Fruit fly (Drosophila melanogaster): ENCODE data around the gene slo.

Gene slo

DNA sequence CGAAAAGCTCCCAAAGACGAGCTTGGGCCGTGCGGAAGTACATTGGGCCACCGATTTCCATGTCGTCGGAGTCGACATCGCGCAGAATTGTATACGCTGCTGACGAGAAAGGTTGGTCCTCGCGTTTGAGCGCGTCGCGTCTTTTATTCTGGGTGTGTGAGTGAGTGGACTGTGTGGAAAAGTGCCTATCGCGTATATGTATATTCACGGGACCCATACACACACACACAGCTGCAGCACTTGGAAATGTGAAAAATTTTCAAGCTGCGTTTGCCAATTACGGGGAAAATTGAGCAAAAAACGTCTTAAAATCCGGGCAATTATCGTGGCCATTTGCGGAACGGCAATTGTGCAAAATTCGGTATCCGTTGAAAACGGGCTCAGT is at the start of gene slo:
TSS of gene slo (plus strand) at position 80 of the 385 bp plus-strand sequence.
- no peak for TF ChIP-seq CG7368 (GFP tag; optimal IDR thresholded peaks at IDR 0.05)
- TF ChIP-seq Hr4 (GFP tag; optimal IDR thresholded peaks at IDR 0.05) = no peak
- no peak for TF ChIP-seq CG3919 (GFP tag; optimal IDR thresholded peaks at IDR 0.05)
- no peak for TF ChIP-seq CG1621 (tag; optimal IDR thresholded peaks at IDR 0.05)
- TF ChIP-seq CG6163 (GFP tag; IDR thresholded peaks at IDR 0.05) = no peak
- no peak for TF ChIP-seq CG16779 (tag; optimal IDR thresholded peaks at IDR 0.05)
- no peak for TF ChIP-seq Sox14 (GFP tag; optimal IDR thresholded peaks at IDR 0.05)
- TF ChIP-seq salr (GFP tag; optimal IDR thresholded peaks at IDR 0.05) = no peak
- no peak for TF ChIP-seq fkh (GFP tag; optimal IDR thresholded peaks at IDR 0.05)
- TF ChIP-seq OdsH (GFP tag; optimal IDR thresholded peaks at IDR 0.05) = no peak
- no peak for TF ChIP-seq CG34406 (GFP tag; optimal IDR thresholded peaks at IDR 0.05)
- no peak for TF ChIP-seq acj6 (GFP tag; optimal IDR thresholded peaks at IDR 0.05)
- no peak for TF ChIP-seq CG10631 (GFP tag; optimal IDR thresholded peaks at IDR 0.05)
- no peak for TF ChIP-seq spab (GFP tag; optimal IDR thresholded peaks at IDR 0.05)
- no peak for TF ChIP-seq Hr38 (GFP tag; optimal IDR thresholded peaks at IDR 0.05)

DNA sequence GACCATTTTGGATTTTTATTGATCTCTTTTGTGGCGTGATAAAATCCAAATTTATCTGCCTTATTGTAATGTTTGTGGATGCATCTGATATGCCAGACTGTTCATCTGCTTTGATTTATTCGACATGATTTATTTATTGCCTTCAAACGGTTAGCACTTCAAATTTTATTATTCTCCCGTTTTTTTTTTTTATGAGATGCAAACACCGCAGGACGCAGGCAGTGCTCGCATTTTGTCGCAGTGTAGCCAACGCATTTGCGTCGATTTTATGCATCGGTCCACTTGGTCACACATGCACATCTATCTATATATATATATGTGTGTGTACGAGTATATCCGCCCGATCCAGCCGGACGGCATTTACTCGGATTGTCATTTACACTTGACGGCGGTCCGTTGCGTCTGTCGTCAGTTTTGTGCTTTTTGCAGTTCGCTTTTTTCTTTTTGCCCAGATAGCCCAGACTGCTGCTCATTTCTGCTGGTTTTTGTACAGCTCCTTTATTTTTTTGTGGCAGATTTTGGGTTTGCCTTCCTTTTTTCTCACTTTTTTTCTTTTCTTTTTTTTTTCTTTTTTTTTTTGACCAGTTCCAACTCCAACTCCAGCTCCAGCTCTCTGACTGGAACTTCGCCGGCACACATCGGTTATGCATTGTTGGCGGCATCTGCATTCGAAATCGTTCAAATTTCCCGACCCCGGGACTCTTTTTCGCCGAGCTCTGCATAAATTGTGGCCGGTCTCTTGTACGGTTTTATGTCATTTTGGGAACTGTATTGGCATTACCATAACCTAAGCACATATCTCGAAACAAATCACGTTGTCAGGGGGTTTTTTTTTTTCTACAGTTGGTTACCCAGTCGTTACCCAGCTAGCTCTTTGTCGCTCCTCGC is 48.2 kb upstream of the slo start:
- TF ChIP-seq pdm3 (GFP tag; optimal IDR thresholded peaks at IDR 0.05) (peak; percentile 48), CG16779 (tag; optimal IDR thresholded peaks at IDR 0.05) (peak; percentile 78), CG7368 (GFP tag; optimal IDR thresholded peaks at IDR 0.05) (peak; percentile 45), dac (GFP tag; optimal IDR thresholded peaks at IDR 0.05) (no peak), fd85E (GFP tag; optimal IDR thresholded peaks at IDR 0.05) (peak; percentile 1), CG31627 (GFP tag; optimal IDR thresholded peaks at IDR 0.05) (peak; percentile 63), CG6276 (GFP tag; optimal IDR thresholded peaks at IDR 0.05) (peak; percentile 68), CG32006 (GFP tag; optimal IDR thresholded peaks at IDR 0.05) (peak; percentile 61), esn (GFP tag; optimal IDR thresholded peaks at IDR 0.05) (peak; percentile 59), eg (GFP tag; IDR thresholded peaks at IDR 0.05) (peak; percentile 73), CG34406 (GFP tag; optimal IDR thresholded peaks at IDR 0.05) (peak; percentile 57), Eip78C (GFP tag) (peak; percentile 84), Sox15 (GFP tag; optimal IDR thresholded peaks at IDR 0.05) (peak; percentile 55), Lpt (GFP tag; optimal IDR thresholded peaks at IDR 0.05) (peak; percentile 59), fkh (GFP tag; optimal IDR thresholded peaks at IDR 0.05) (no peak), Hr4 (GFP tag; optimal IDR thresholded peaks at IDR 0.05) (peak; percentile 40), ss (GFP tag; optimal IDR thresholded peaks at IDR 0.05) (peak; percentile 92 to 94), dsx (GFP tag; optimal IDR thresholded peaks at IDR 0.05; ENCODE audit: poor library complexity, severe bottlenecking) (peak; percentile 69), salr (GFP tag; optimal IDR thresholded peaks at IDR 0.05) (peak in 1 of 2 experiments; percentile 30), Gug (GFP tag; IDR thresholded peaks at IDR 0.05) (peak; percentile 45), CG15336 (GFP tag; IDR thresholded peaks at IDR 0.05) (peak; percentile 47), vri (GFP tag; optimal IDR thresholded peaks at IDR 0.05) (peak; percentile 66), Blimp-1 (GFP tag; optimal IDR thresholded peaks at IDR 0.05) (no peak), CG1621 (tag; optimal IDR thresholded peaks at IDR 0.05) (peak; percentile 64), Hr38 (GFP tag; optimal IDR thresholded peaks at IDR 0.05) (no peak), acj6 (GFP tag; optimal IDR thresholded peaks at IDR 0.05) (peak; percentile 58), Sox14 (GFP tag; optimal IDR thresholded peaks at IDR 0.05) (no peak), CG6808 (GFP tag; optimal IDR thresholded peaks at IDR 0.05) (peak; percentile 82), Eip75B (GFP tag; optimal IDR thresholded peaks at IDR 0.05) (peak; percentile 60), CG6854 (GFP tag; optimal IDR thresholded peaks at IDR 0.05) (peak; percentile 92), CG9139 (GFP tag; optimal IDR thresholded peaks at IDR 0.05) (peak; percentile 88), topi (GFP tag; optimal IDR thresholded peaks at IDR 0.05) (peak; percentile 34), Met (GFP tag; optimal IDR thresholded peaks at IDR 0.05) (peak; percentile 44), CG3919 (GFP tag; optimal IDR thresholded peaks at IDR 0.05) (peak; percentile 37), CG11902 (GFP tag; optimal IDR thresholded peaks at IDR 0.05) (peak; percentile 45), CG11762 (GFP tag; optimal IDR thresholded peaks at IDR 0.05; ENCODE audit: insufficient read depth) (peak; percentile 51), Smox (GFP tag; optimal IDR thresholded peaks at IDR 0.05) (peak; percentile 33), CG8632 (GFP tag; optimal IDR thresholded peaks at IDR 0.05) (peak; percentile 74), CG11294 (GFP tag; IDR thresholded peaks at IDR 0.05) (no peak; the same call in 1 of the 2 replicates), CG6163 (GFP tag; IDR thresholded peaks at IDR 0.05) (peak; percentile 88), svp (GFP tag) (peak; percentile 85), Hr39 (GFP tag; optimal IDR thresholded peaks at IDR 0.05) (peak; percentile 59), CG10669 (GFP tag; optimal IDR thresholded peaks at IDR 0.05) (peak; percentile 19)
